Worm (Caenorhabditis elegans) whole organism, young adult: ENCODE results near the gene F56C3.9.
A peak's percentile ranks its signal among the peaks of the same experiment; 100 is the strongest.

ENCODE experiments used
- F49E8.2 ChIP-seq: sonication (generic microtip); optimal IDR thresholded peaks from 3 replicates; lab custom pipeline; 2017; ENCODE audit warnings: missing genetic modification characterization, mild to moderate bottlenecking, missing compliant biosample characterization, antibody characterized with exemption, moderate library complexity; ENCODE audit not compliant: insufficient read depth
- Y67H2A.10 ChIP-seq: fragments of 200-800 bp; sonication (Bioruptor generic); conservative IDR thresholded peaks from 2 replicates; pipeline ENCODE4 v1.3.6; 2022; ENCODE audit warnings: missing genetic modification reagents, missing genetic modification characterization, missing compliant biosample characterization
- ama-1 ChIP-seq, 3 experiments: fragments of 150-350 bp in 1 of 3; sonication (generic microtip) in 2 of 3; optimal IDR thresholded peaks; 2 replicates each; lab custom pipeline; 2014 to 2018; ENCODE audit warnings: missing biosample characterization in 2 of 3, missing genetic modification characterization in 2 of 3, missing genetic modification reagents in 2 of 3
- chd-7 ChIP-seq: sonication (generic microtip); optimal IDR thresholded peaks from 2 replicates; lab custom pipeline; 2016; ENCODE audit warnings: mild to moderate bottlenecking, missing genetic modification characterization, moderate library complexity, missing compliant biosample characterization
- dpl-1 ChIP-seq: fragments of 150-350 bp; optimal IDR thresholded peaks from 2 replicates; lab custom pipeline; 2014; ENCODE audit warnings: missing biosample characterization, missing genetic modification reagents, missing genetic modification characterization
- hmg-20 ChIP-seq: fragments of 200-800 bp; sonication (Bioruptor generic); IDR thresholded peaks from 2 replicates; pipeline ENCODE4 v1.3.6; 2022; ENCODE audit warnings: missing genetic modification reagents, missing genetic modification characterization, missing compliant biosample characterization
- lin-26 ChIP-seq: fragments of 200-800 bp; sonication (Bioruptor generic); IDR thresholded peaks from 2 replicates; pipeline ENCODE4 v1.3.6; 2022; ENCODE audit warnings: missing genetic modification reagents, missing genetic modification characterization, missing compliant biosample characterization
- nhr-90 ChIP-seq: sonication (generic microtip); optimal IDR thresholded peaks from 2 replicates; lab custom pipeline; 2016; ENCODE audit warnings: missing genotype, mild to moderate bottlenecking, missing genetic modification characterization, missing compliant biosample characterization
- snpc-4 ChIP-seq, 5 experiments: fragments of 150-350 bp in 1 of 5; sonication (generic microtip) in 4 of 5; optimal IDR thresholded peaks; 2 replicates each; lab custom pipeline; 2014 to 2018; ENCODE audit warnings: missing genetic modification characterization in 5 of 5, missing biosample characterization in 3 of 5, antibody characterized with exemption in 2 of 5, mild to moderate bottlenecking in 2 of 5, missing compliant biosample characterization in 2 of 5, missing genotype in 2 of 5, moderate library complexity in 2 of 5, missing genetic modification reagents in 1 of 5
- tbx-9 ChIP-seq: sonication (generic microtip); optimal IDR thresholded peaks from 2 replicates; lab custom pipeline; 2016; ENCODE audit warnings: borderline replicate concordance, missing genetic modification characterization, inconsistent platforms, missing compliant biosample characterization

ce11 chrX:1379391-1379790 is 14.4 kb downstream of the F56C3.9 start:
- TF ChIP-seq nhr-90 (tag; lab: Kevin White, UChicago) (peak; percentile 88), dpl-1 (GFP tag; lab: Kevin White, UChicago) (no peak), chd-7 (peak; percentile 83), hmg-20 (0 out of 2 replicates have a peak, but pooled peaks have one; percentile 65), F49E8.2 (no peak), Y67H2A.10 (GFP tag; lab: Robert Waterston, UW) (peak; percentile 32), ama-1 (optimal IDR thresholded peaks at IDR 0.05; lab: Kevin White, UChicago) (no peak), ama-1 (GFP tag; optimal IDR thresholded peaks at IDR 0.05; lab: Kevin White, UChicago) (no peak), snpc-4 (GFP tag; optimal IDR thresholded peaks at IDR 0.05; lab: Kevin White, UChicago) (peak; percentile 66), snpc-4 (tag; optimal IDR thresholded peaks at IDR 0.05; lab: Kevin White, UChicago) (peak in 3 of 4 experiments; percentile 78 to 86 (median 81)), lin-26 (GFP tag; lab: Robert Waterston, UW) (peak; percentile 83), tbx-9 (tag; lab: Kevin White, UChicago) (no peak)
